Fruit fly (Drosophila melanogaster): ENCODE data around the gene CG44198.

DNA sequence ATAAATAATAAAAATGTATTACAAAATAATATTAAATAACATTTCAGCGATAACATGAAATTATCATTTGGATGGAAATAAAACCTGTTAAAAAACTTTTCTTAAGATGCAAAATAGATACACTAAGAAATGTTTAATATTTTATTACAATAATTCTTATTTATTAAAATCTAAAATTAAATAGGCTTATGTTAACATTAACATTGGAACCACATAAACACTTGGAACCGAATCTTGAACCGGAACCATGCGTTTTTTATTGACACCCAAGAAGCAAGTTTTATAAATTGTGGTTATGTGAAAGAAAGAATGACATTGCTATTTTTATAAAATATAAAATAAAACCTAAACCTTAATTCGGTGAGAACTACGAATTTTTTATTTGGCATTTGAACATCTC lies 41.3 kb upstream of the CG44198 start, which contains the start of gene kmg:
- no peak for TF ChIP-seq psq (optimal IDR thresholded peaks at IDR 0.05)
- TF ChIP-seq ttk (optimal IDR thresholded peaks at IDR 0.05) = no peak
- TF ChIP-seq h (optimal IDR thresholded peaks at IDR 0.05) = no peak
- no peak for TF ChIP-seq Sin3A (optimal IDR thresholded peaks at IDR 0.05)
- TF ChIP-seq insv (optimal IDR thresholded peaks at IDR 0.05) = no peak
- no peak for TF ChIP-seq Myc (optimal IDR thresholded peaks at IDR 0.05)
